Fruit fly (Drosophila melanogaster): Measurements from ENCODE around the gene CG6126.

The CG6126 gene

dm6 chr3R:16227074-16227473 is 24.2 kb upstream of the CG6126 start:
- TF ChIP-seq CTCF (optimal IDR thresholded peaks at IDR 0.05) (no peak), CG8478 (optimal IDR thresholded peaks at IDR 0.05) (no peak)

DNA sequence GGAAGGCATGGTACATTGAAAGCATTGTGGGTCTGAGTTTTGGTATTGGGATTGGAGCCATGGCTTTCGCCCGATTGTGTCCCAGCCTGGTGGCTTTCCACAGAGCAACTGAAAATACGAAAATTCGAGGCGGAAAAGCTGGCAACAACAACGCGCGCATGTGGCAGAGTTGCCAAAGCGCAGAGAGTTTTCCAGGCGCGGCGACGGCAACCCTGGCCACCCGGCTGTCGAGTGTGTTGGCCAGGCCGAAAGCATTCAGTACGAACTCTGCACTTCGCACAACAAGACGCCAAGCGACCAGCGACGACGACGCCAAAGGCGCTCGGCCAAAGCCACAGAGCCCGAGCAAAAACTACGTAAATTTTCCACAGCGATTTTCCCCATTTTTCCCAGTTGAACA is 22.9 kb upstream of the CG6126 start:
- no peak for TF ChIP-seq CTCF (optimal IDR thresholded peaks at IDR 0.05)
- TF ChIP-seq CG8478 (optimal IDR thresholded peaks at IDR 0.05): no peak

DNA sequence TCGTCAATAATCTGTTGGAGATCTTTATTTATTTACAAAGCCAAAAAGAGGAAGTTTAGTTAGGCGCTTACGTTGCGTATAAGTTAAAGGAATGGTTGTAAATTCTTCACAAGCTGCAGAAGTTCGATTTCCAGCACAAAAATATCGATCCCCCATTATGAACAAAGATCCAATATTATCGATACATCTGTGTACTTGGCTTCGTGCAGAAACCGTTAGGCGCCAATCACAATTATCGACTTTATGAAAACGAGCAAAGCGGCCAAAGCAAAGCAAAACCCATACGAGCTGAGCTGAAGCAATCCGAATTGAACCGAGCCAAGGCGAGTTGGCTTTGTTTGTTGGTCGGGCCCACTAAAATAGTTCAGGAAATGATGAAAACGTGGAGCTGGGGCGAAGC is 22.5 kb upstream of the CG6126 start, which contains the start of gene tara:
Gene tara, plus strand, starts transcription at position 301 of the 400 bp plus-strand sequence.
- no peak for TF ChIP-seq CG8478 (optimal IDR thresholded peaks at IDR 0.05)
- no peak for TF ChIP-seq CTCF (optimal IDR thresholded peaks at IDR 0.05)

DNA sequence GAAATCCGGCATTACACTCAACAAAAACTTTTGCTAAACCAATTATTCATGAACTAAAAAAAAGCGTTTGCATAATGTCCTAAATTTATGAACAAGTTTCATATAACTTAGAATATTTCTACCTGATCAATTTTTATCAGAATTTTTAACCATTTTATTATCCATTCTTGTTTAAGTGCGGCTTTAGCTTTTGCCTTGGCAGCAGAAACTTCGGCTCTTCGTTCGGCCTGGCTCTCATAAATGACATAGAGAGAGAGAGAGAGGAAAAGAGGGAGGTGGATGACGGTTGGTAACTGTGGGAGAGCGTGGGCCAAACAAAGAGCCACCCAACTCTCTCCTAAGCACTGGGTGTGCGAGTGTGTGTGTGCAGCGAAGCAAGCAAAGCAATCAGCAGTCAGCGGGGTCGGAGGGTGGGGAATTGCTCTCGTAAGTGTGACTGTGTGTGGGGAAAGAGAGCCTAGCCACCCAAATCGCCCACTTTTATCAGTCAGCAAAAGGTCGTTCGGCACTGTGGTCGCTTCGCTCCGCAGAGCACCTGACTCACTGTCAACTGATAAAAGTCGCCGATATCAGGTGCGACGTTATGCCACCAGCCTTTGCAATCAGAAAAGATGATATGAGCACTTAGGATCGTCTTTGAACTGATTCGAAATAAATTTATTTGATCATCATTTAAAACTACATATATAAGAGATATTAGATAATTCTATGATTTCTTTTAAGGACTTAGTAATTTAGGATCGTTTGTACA is 21.7 kb upstream of the CG6126 start:
- TF ChIP-seq CTCF (optimal IDR thresholded peaks at IDR 0.05) (no peak), CG8478 (optimal IDR thresholded peaks at IDR 0.05) (no peak)

- TF ChIP-seq CG8478 (optimal IDR thresholded peaks at IDR 0.05) (no peak), CTCF (optimal IDR thresholded peaks at IDR 0.05) (no peak)
Measured at dm6 chr3R:16223252-16224037, 20.6 kb upstream of the CG6126 start.

dm6 chr3R:16222300-16222903 is 19.5 kb upstream of the CG6126 start:
- TF ChIP-seq CG8478 (optimal IDR thresholded peaks at IDR 0.05) (no peak), CTCF (optimal IDR thresholded peaks at IDR 0.05) (no peak)

dm6 chr3R:16221359-16222299 is 18.7 kb upstream of the CG6126 start:
- no peak for TF ChIP-seq CTCF (optimal IDR thresholded peaks at IDR 0.05)
- TF ChIP-seq CG8478 (optimal IDR thresholded peaks at IDR 0.05): no peak

- TF ChIP-seq CG8478 (optimal IDR thresholded peaks at IDR 0.05) (no peak), CTCF (optimal IDR thresholded peaks at IDR 0.05) (no peak)
Measured at dm6 chr3R:16220854-16221253, 18.0 kb upstream of the CG6126 start.

DNA sequence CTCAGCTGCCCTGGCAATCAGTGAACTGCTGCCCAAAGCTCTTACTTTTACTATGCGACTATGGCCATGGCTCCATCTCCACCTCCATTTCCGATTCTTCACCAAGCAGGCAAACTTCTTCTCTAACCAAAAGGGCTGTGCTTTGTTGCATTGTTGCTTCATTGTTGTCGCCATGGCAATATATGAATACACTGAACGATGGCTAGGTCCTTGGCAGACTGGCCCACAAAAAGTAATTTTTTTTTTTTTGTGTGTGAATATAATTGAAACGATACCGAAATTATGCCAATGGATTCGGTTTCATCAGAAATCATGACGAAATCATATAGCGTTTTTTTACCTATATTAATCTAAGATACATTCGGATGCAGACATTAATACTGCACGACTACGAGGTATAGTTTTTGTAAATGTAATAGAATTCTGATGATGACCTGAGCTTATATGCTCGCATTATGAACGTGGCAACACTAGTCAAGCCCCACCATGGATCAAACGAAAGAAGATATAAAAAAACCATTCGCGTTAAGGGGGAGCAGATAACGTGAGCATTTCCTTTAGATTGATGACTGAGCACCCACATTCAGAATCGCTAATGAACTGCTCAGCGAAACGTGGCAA is 17.3 kb upstream of the CG6126 start:
- TF ChIP-seq CG8478 (optimal IDR thresholded peaks at IDR 0.05) (no peak), CTCF (optimal IDR thresholded peaks at IDR 0.05) (no peak)

DNA sequence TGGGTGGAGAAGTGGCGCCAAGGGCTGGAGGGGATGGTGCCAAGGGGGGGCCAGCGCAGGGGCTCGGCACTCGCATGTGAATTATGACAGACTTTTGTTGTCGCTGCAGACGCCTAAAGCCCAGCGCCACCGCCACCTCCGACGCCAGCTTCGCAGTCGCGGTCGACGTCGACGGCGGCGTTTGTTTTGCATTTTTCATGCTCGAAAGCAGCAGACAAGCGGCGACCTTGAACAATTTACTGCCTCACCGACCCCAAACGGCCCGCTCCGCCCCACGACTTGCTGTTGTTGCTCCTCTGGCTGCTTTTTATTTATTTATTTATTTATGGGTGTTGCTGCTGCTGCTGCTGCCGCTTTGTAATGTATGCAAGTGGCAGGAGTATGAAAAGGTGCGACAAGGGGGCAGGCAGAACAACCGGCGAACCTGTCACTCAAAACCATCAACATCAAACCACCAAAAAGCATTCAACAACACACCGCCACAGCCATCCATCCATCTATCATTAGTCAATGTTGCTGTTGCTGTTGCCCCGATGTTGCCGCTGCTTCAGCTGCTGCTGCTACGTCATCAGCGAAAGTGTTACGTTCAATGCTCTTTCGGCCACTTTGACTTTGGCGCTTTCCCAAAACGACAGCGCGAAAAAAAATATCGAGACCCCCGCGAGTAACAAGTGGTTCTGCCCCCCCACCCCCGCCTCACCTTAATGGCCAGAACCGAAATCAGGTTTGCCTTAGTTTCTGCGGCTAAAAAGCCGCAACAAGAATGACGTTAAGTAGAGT is 15.6 kb upstream of the CG6126 start:
- TF ChIP-seq CTCF (optimal IDR thresholded peaks at IDR 0.05): no peak
- no peak for TF ChIP-seq CG8478 (optimal IDR thresholded peaks at IDR 0.05)

DNA sequence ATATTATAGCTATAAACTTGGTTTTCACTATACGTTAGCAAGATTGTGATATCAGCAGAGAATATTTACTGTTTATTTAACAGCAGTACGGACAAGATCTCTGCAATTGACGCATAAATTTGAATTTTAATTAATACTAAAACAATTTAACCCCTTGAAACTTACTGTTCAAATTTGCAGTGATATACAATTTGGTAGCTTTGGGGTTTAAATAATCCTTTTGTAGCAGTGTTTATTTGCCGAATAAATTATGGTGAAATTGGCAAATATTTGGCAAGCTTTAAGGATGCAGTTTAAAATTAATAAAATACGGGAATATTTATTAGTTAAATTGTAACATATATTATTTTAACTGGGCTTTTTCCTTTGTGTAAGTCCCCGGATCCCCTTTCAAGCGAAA is 14.5 kb upstream of the CG6126 start:
- no peak for TF ChIP-seq CTCF (optimal IDR thresholded peaks at IDR 0.05)
- TF ChIP-seq CG8478 (optimal IDR thresholded peaks at IDR 0.05): no peak

- no peak for TF ChIP-seq CG8478 (optimal IDR thresholded peaks at IDR 0.05)
- no peak for TF ChIP-seq CTCF (optimal IDR thresholded peaks at IDR 0.05)
Measured at dm6 chr3R:16215319-16215701, 12.4 kb upstream of the CG6126 start.

DNA sequence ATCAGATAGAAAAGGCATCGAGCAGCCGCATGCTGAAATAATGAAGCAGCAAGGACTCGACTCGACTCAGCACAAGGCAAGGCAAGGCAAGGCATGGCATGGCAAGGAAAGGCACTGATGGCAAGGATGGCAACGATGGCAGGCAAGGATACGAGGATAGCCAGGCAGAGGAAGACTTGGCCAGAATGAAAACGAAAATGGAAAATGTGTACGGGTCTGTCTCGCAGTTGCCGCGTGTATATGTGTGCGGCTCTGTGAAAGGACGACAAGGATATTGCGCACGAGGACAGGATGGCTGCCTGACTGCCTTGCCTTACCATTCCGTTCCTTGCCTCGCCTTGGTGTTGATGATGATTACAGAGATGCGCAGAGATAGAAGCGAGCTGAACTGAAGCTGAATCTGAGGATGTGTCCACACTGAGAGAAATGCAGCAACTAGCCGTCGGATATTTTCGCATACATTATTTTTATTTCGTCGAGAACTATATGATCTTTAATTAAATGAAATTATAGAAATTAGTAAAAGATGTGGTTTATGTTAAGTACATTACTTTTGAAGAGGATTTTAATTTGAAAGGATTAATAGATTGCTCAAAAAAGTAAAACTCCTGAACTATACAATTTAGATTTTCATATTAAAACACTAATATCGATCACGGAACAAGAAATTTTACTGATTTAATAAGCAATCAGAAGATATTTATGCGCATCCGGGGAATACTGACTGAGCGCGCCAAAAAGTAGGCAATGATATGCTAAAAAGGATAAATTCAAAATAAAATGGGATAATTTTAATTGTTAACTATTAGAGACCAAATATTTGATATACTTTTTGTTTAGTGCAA is 11.8 kb upstream of the CG6126 start:
- TF ChIP-seq CTCF (optimal IDR thresholded peaks at IDR 0.05) (no peak), CG8478 (optimal IDR thresholded peaks at IDR 0.05) (no peak)

All from S2 (cell line).